Worm (Caenorhabditis elegans): ENCODE data around the gene T05D4.2.

DNA sequence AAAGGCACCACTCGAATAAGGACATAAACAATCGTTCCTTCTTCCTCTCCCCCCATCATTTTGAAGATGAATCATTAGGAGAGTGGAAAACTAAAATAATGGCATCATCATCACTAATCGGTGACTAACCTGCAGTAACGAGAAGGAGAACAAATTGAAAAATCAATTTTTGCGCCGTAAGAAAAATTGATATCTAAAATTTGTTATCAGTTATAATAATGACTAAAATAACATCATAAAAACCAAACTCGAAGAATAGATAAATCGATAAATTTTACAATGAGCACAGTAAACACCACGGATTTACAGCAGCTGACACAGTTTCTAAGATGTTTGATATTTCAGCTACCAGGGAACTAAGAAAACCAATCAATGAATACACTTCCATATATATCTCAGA is 36.7 kb downstream of the T05D4.2 start:
- no peak for TF ChIP-seq egl-5 (tag; optimal IDR thresholded peaks at IDR 0.05)
- TF ChIP-seq ceh-82 (tag; optimal IDR thresholded peaks at IDR 0.05), result no peak
- no peak for TF ChIP-seq nhr-237 (tag; optimal IDR thresholded peaks at IDR 0.05)
- no peak for TF ChIP-seq nhr-12 (tag; optimal IDR thresholded peaks at IDR 0.05)
- TF ChIP-seq nhr-76 (tag; optimal IDR thresholded peaks at IDR 0.05), result no peak
- no peak for TF ChIP-seq daf-12 (tag; optimal IDR thresholded peaks at IDR 0.05)
- TF ChIP-seq nhr-28 (tag; optimal IDR thresholded peaks at IDR 0.05), result no peak
- TF ChIP-seq jun-1 (tag; optimal IDR thresholded peaks at IDR 0.05), result no peak
- no peak for TF ChIP-seq aly-2 (tag; optimal IDR thresholded peaks at IDR 0.05)
- no peak for TF ChIP-seq nhr-23 (tag; optimal IDR thresholded peaks at IDR 0.05)
- no peak for TF ChIP-seq hmg-11 (tag; optimal IDR thresholded peaks at IDR 0.05)
- TF ChIP-seq ZK546.5 (tag; optimal IDR thresholded peaks at IDR 0.05), result no peak
- TF ChIP-seq zag-1 (tag; optimal IDR thresholded peaks at IDR 0.05), result no peak
- no peak for TF ChIP-seq R02D3.7 (tag; optimal IDR thresholded peaks at IDR 0.05)

Data from whole organism, L3 larva.